Worm (Caenorhabditis elegans): ENCODE measurements around the gene ZK930.4.

Gene ZK930.4

DNA sequence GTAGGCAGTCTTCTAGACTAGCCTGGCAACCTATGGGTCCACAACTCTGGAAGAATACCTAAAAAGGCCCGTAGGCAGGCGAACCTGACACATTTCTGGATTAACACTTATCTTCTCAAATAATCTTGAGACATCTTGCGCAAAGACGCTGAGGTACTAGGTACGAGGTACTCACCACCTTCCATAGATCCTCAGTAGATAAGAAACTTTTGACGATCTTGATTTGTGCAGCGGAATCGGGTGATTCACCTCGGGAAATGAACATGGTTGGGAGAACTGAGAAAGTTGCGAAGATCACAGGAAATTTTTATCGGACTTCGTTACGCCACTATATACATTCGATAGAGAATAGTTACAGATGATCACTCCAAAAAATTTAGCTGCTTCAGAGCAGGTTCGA, 18.2 kb upstream of the ZK930.4 start:
- TF ChIP-seq unc-120 (tag; optimal IDR thresholded peaks at IDR 0.05; ENCODE audit: poor library complexity, severe bottlenecking) (no peak), lin-13 (tag; optimal IDR thresholded peaks at IDR 0.05) (no peak), elt-1 (tag; optimal IDR thresholded peaks at IDR 0.05; ENCODE audit: borderline replicate concordance, insufficient read depth) (peak; percentile 86)

DNA sequence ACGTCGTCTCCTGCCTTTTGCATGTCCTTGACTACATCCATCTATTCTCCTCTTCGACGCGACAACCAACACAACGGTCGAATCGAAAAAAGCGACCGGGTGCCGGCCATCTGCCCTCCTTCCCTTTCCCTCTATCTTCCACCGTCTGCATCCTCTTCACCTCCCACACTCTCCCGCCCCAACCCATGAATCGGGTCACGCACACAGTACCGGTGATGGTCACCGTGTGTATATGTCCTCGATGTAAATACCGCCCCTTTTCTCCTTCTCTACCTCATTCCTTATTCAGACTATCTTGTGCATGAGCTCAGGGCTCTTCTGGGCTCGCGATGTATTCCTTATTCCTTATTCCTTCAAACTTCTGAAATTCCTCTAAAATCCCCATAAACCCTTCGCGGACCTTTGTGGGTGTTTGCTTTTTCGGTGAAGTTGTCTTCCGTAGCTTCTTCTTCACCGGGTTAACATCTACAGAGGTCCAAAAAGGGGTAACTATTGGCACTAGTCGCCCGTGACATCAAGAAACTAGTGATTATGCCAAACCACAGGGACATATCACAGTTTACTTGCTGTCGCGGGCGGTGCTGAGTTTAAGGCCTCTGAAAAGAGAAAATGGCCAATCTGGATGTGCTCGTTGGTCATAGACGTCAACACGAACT, 16.8 kb upstream of the ZK930.4 start:
- TF ChIP-seq lin-13 (tag; optimal IDR thresholded peaks at IDR 0.05), result peak; percentile 24
- TF ChIP-seq unc-120 (tag; optimal IDR thresholded peaks at IDR 0.05; ENCODE audit: poor library complexity, severe bottlenecking), result no peak
- no peak for TF ChIP-seq sem-2 (GFP tag; optimal IDR thresholded peaks at IDR 0.05)
- no peak for TF ChIP-seq mab-5 (tag; optimal IDR thresholded peaks at IDR 0.05)
- TF ChIP-seq ztf-11 (tag; optimal IDR thresholded peaks at IDR 0.05), result peak; percentile 0
- peak; percentile 37 for TF ChIP-seq sptf-1 (tag; optimal IDR thresholded peaks at IDR 0.05)
- no peak for TF ChIP-seq M03D4.4 (tag; optimal IDR thresholded peaks at IDR 0.05)
- TF ChIP-seq lsy-2 (tag; optimal IDR thresholded peaks at IDR 0.05), result no peak
- TF ChIP-seq lin-32 (GFP tag; optimal IDR thresholded peaks at IDR 0.05), result peak; percentile 81
- TF ChIP-seq tbx-8 (GFP tag; optimal IDR thresholded peaks at IDR 0.05), result no peak
- no peak for TF ChIP-seq unc-39 (tag; optimal IDR thresholded peaks at IDR 0.05)
- TF ChIP-seq bed-3 (GFP tag; optimal IDR thresholded peaks at IDR 0.05), result no peak
- TF ChIP-seq cnd-1 (tag; optimal IDR thresholded peaks at IDR 0.05), result peak; percentile 94
- no peak for TF ChIP-seq drap-1 (GFP tag; optimal IDR thresholded peaks at IDR 0.05)
- TF ChIP-seq ceh-39 (tag; optimal IDR thresholded peaks at IDR 0.05), result no peak
- no peak for TF ChIP-seq nhr-237 (tag; optimal IDR thresholded peaks at IDR 0.05)
- no peak for TF ChIP-seq ceh-43 (GFP tag; optimal IDR thresholded peaks at IDR 0.05)
- no peak for TF ChIP-seq nhr-12 (tag; optimal IDR thresholded peaks at IDR 0.05)
- TF ChIP-seq mep-1 (tag; optimal IDR thresholded peaks at IDR 0.05), result no peak
- peak; percentile 56 for TF ChIP-seq mls-2 (tag; optimal IDR thresholded peaks at IDR 0.05)
- TF ChIP-seq ceh-83 (GFP tag; optimal IDR thresholded peaks at IDR 0.05), result no peak
- no peak for TF ChIP-seq blmp-1 (tag; optimal IDR thresholded peaks at IDR 0.05)
- no peak for TF ChIP-seq pha-4 (tag; optimal IDR thresholded peaks at IDR 0.05)
- TF ChIP-seq zip-8 (tag; optimal IDR thresholded peaks at IDR 0.05), result no peak
- TF ChIP-seq nhr-2 (tag; optimal IDR thresholded peaks at IDR 0.05), result peak; percentile 68
- no peak for TF ChIP-seq snpc-4 (tag; optimal IDR thresholded peaks at IDR 0.05)
- no peak for TF ChIP-seq nhr-76 (tag; optimal IDR thresholded peaks at IDR 0.05)
- TF ChIP-seq elt-3 (tag; optimal IDR thresholded peaks at IDR 0.05), result no peak
- no peak for TF ChIP-seq flh-1 (GFP tag; optimal IDR thresholded peaks at IDR 0.05)
- TF ChIP-seq unc-62 (GFP tag; optimal IDR thresholded peaks at IDR 0.05), result no peak
- no peak for TF ChIP-seq elt-1 (tag; optimal IDR thresholded peaks at IDR 0.05; ENCODE audit: borderline replicate concordance, insufficient read depth)
- no peak for TF ChIP-seq nhr-28 (tag; optimal IDR thresholded peaks at IDR 0.05)

DNA sequence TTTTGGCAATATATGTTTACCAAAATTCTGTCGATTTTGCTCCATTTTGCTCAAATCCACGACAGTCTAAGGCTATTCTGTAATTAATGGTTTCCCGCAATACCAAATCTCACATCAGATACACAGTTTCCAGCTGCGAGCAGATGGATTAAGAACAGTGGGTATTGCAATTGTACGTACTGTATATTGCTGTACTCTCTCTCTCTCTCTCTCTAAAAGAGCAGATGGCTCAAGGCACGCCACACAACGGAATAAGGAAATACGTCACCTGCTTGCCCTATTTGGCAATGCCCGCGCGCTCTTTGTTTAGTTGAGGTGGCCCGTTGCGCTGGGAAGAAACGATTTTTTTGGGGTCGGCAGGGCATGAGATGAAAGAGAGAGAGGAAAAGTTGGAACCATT, 15.7 kb upstream of the ZK930.4 start:
- TF ChIP-seq ham-2 (GFP tag; optimal IDR thresholded peaks at IDR 0.05) (peak; percentile 5), zip-8 (tag; optimal IDR thresholded peaks at IDR 0.05) (peak; percentile 31), mls-2 (tag; optimal IDR thresholded peaks at IDR 0.05) (peak; percentile 60), M03D4.4 (tag; optimal IDR thresholded peaks at IDR 0.05) (no peak), hlh-1 (tag; optimal IDR thresholded peaks at IDR 0.05) (no peak), ceh-39 (tag; optimal IDR thresholded peaks at IDR 0.05) (peak; percentile 17), mep-1 (tag; optimal IDR thresholded peaks at IDR 0.05) (no peak), nhr-12 (tag; optimal IDR thresholded peaks at IDR 0.05) (no peak), ztf-11 (tag; optimal IDR thresholded peaks at IDR 0.05) (peak; percentile 11), sem-2 (GFP tag; optimal IDR thresholded peaks at IDR 0.05) (no peak), nhr-2 (tag; optimal IDR thresholded peaks at IDR 0.05) (peak; percentile 65), unc-120 (tag; optimal IDR thresholded peaks at IDR 0.05; ENCODE audit: poor library complexity, severe bottlenecking) (no peak), lsy-2 (tag; optimal IDR thresholded peaks at IDR 0.05) (no peak), ces-1 (GFP tag; optimal IDR thresholded peaks at IDR 0.05) (peak; percentile 14), nhr-237 (tag; optimal IDR thresholded peaks at IDR 0.05) (no peak), lin-32 (GFP tag; optimal IDR thresholded peaks at IDR 0.05) (peak; percentile 100), cnd-1 (tag; optimal IDR thresholded peaks at IDR 0.05) (peak; percentile 91), elt-3 (tag; optimal IDR thresholded peaks at IDR 0.05) (no peak), snpc-4 (tag; optimal IDR thresholded peaks at IDR 0.05) (no peak), sptf-1 (tag; optimal IDR thresholded peaks at IDR 0.05) (peak; percentile 28)

All from whole organism, mixed stage, embryonic.